Worm (Caenorhabditis elegans) whole organism, L2 larva: ENCODE data around the gene C13B9.2.

Source experiments
- C34F6.9 ChIP-seq: fragments of 150-350 bp; optimal IDR thresholded peaks from 2 replicates; lab custom pipeline; 2014; ENCODE audit warnings: missing biosample characterization, missing genetic modification characterization
- F13H6.1 ChIP-seq: sonication (generic microtip); optimal IDR thresholded peaks from 2 replicates; lab custom pipeline; 2016; ENCODE audit warnings: missing genetic modification characterization, missing compliant biosample characterization
- R02D3.7 ChIP-seq: fragments of 150-350 bp; optimal IDR thresholded peaks from 2 replicates; lab custom pipeline; 2014; ENCODE audit warnings: missing biosample characterization, missing genetic modification characterization
- Y55F3AM.14 ChIP-seq: fragments of 200-800 bp; sonication (Bioruptor generic); optimal IDR thresholded peaks from 2 replicates; lab custom pipeline; 2018; ENCODE audit warnings: mild to moderate bottlenecking, missing genetic modification characterization, missing compliant biosample characterization
- ZK546.5 ChIP-seq: sonication (generic microtip); optimal IDR thresholded peaks from 2 replicates; lab custom pipeline; 2017; ENCODE audit warnings: missing biosample characterization, missing genetic modification characterization
- aly-2 ChIP-seq: fragments of 150-350 bp; optimal IDR thresholded peaks from 2 replicates; lab custom pipeline; 2014; ENCODE audit warnings: missing biosample characterization, missing genetic modification characterization
- ama-1 ChIP-seq: fragments of 150-350 bp; optimal IDR thresholded peaks from 2 replicates; lab custom pipeline; 2018; ENCODE audit warnings: inconsistent platforms
- ceh-16 ChIP-seq: fragments of 150-350 bp; optimal IDR thresholded peaks from 2 replicates; lab custom pipeline; 2014; ENCODE audit warnings: missing biosample characterization, missing genetic modification characterization
- ceh-82 ChIP-seq: fragments of 150-350 bp; optimal IDR thresholded peaks from 2 replicates; lab custom pipeline; 2014; ENCODE audit warnings: missing biosample characterization, missing genetic modification characterization
- crh-2 ChIP-seq: sonication (generic microtip); optimal IDR thresholded peaks from 2 replicates; lab custom pipeline; 2017; ENCODE audit warnings: missing biosample characterization, missing genetic modification characterization
- dmd-4 ChIP-seq: sonication (generic microtip); optimal IDR thresholded peaks from 2 replicates; lab custom pipeline; 2017; ENCODE audit warnings: missing biosample characterization, missing genetic modification characterization
- egl-27 ChIP-seq: sonication (generic microtip); optimal IDR thresholded peaks from 3 replicates; lab custom pipeline; 2017; ENCODE audit warnings: missing biosample characterization, missing genetic modification reagents, missing genetic modification characterization
- elt-1 ChIP-seq: fragments of 150-350 bp; optimal IDR thresholded peaks from 2 replicates; lab custom pipeline; 2014; ENCODE audit warnings: missing biosample characterization, missing genetic modification characterization
- elt-3 ChIP-seq: sonication (generic microtip); optimal IDR thresholded peaks from 2 replicates; lab custom pipeline; 2017; ENCODE audit warnings: missing biosample characterization, missing genetic modification characterization
- fos-1 ChIP-seq: fragments of 150-350 bp; optimal IDR thresholded peaks from 2 replicates; lab custom pipeline; 2014; ENCODE audit warnings: missing biosample characterization, missing genetic modification characterization
- gmeb-1 ChIP-seq: fragments of 150-350 bp; optimal IDR thresholded peaks from 2 replicates; lab custom pipeline; 2014; ENCODE audit warnings: missing biosample characterization, missing genetic modification characterization
- lin-11 ChIP-seq: fragments of 150-350 bp; sonication (generic microtip); optimal IDR thresholded peaks from 2 replicates; lab custom pipeline; 2014; ENCODE audit warnings: missing biosample characterization, missing genetic modification characterization, inconsistent platforms, mixed read lengths
- lin-13 ChIP-seq: fragments of 150-350 bp; optimal IDR thresholded peaks from 2 replicates; lab custom pipeline; 2014; ENCODE audit warnings: missing biosample characterization, missing genetic modification reagents, missing genetic modification characterization
- lsy-2 ChIP-seq, 2 experiments: fragments of 150-350 bp in 1 of 2; sonication (generic microtip) in 1 of 2; optimal IDR thresholded peaks; 2 replicates each; lab custom pipeline; 2014 to 2017; ENCODE audit warnings: missing biosample characterization in 2 of 2, missing genetic modification characterization in 2 of 2
- mab-5 ChIP-seq: fragments of 150-350 bp; optimal IDR thresholded peaks from 2 replicates; lab custom pipeline; 2014; ENCODE audit warnings: missing biosample characterization, missing genetic modification characterization
- mbf-1 ChIP-seq: sonication (generic microtip); optimal IDR thresholded peaks from 2 replicates; lab custom pipeline; 2017; ENCODE audit warnings: missing biosample characterization, missing genetic modification characterization
- nhr-10 ChIP-seq: sonication (generic microtip); optimal IDR thresholded peaks from 2 replicates; lab custom pipeline; 2017; ENCODE audit warnings: missing biosample characterization, missing genetic modification characterization
- nhr-12 ChIP-seq: fragments of 150-350 bp; optimal IDR thresholded peaks from 2 replicates; lab custom pipeline; 2014; ENCODE audit warnings: missing biosample characterization, missing genetic modification characterization
- nhr-129 ChIP-seq: fragments of 150-350 bp; optimal IDR thresholded peaks from 2 replicates; lab custom pipeline; 2014; ENCODE audit warnings: missing biosample characterization, missing genetic modification characterization
- nhr-21 ChIP-seq: fragments of 150-350 bp; optimal IDR thresholded peaks from 2 replicates; lab custom pipeline; 2014; ENCODE audit warnings: missing biosample characterization, missing genetic modification characterization
- nhr-23 ChIP-seq: fragments of 150-350 bp; optimal IDR thresholded peaks from 2 replicates; lab custom pipeline; 2014; ENCODE audit warnings: missing biosample characterization, missing genetic modification reagents, missing genetic modification characterization
- nhr-237 ChIP-seq: fragments of 150-350 bp; optimal IDR thresholded peaks from 2 replicates; lab custom pipeline; 2014; ENCODE audit warnings: missing biosample characterization, missing genetic modification characterization
- nhr-25 ChIP-seq: fragments of 150-350 bp; sonication (generic microtip); optimal IDR thresholded peaks from 3 replicates; lab custom pipeline; 2014; ENCODE audit warnings: missing biosample characterization, missing genetic modification characterization
- nhr-6 ChIP-seq: fragments of 150-350 bp; optimal IDR thresholded peaks from 2 replicates; lab custom pipeline; 2014; ENCODE audit warnings: missing biosample characterization, missing genetic modification characterization
- nhr-77 ChIP-seq: fragments of 150-350 bp; optimal IDR thresholded peaks from 2 replicates; lab custom pipeline; 2014; ENCODE audit warnings: missing biosample characterization, missing genetic modification characterization
- peb-1 ChIP-seq: fragments of 150-350 bp; optimal IDR thresholded peaks from 2 replicates; lab custom pipeline; 2014; ENCODE audit warnings: missing biosample characterization, missing genetic modification characterization
- sem-4 ChIP-seq: fragments of 150-350 bp; optimal IDR thresholded peaks from 2 replicates; lab custom pipeline; 2014; ENCODE audit warnings: missing biosample characterization, missing genetic modification reagents, missing genetic modification characterization
- skn-1 ChIP-seq: sonication (generic microtip); optimal IDR thresholded peaks from 2 replicates; lab custom pipeline; 2017; ENCODE audit warnings: missing biosample characterization, missing genetic modification characterization
- sma-3 ChIP-seq: sonication (generic microtip); optimal IDR thresholded peaks from 2 replicates; lab custom pipeline; 2016; ENCODE audit warnings: missing genetic modification reagents, missing genetic modification characterization, missing compliant biosample characterization
- sma-9 ChIP-seq, 2 experiments: fragments of 150-350 bp in 1 of 2; sonication (generic microtip) in 1 of 2; optimal IDR thresholded peaks; 2 replicates each; lab custom pipeline; 2014 to 2016; ENCODE audit warnings: missing genetic modification characterization in 2 of 2, mild to moderate bottlenecking in 1 of 2, missing biosample characterization in 1 of 2, missing compliant biosample characterization in 1 of 2, missing genetic modification reagents in 1 of 2, moderate library complexity in 1 of 2
- snpc-4 ChIP-seq: fragments of 150-350 bp; optimal IDR thresholded peaks from 2 replicates; lab custom pipeline; 2014; ENCODE audit warnings: missing biosample characterization, missing genetic modification characterization
- unc-39 ChIP-seq: fragments of 150-350 bp; optimal IDR thresholded peaks from 2 replicates; lab custom pipeline; 2014; ENCODE audit warnings: missing biosample characterization, missing genetic modification characterization
- unc-55 ChIP-seq: fragments of 150-350 bp; sonication (generic microtip); optimal IDR thresholded peaks from 3 replicates; lab custom pipeline; 2014; ENCODE audit warnings: missing biosample characterization, missing genetic modification reagents, missing genetic modification characterization
- unc-62 ChIP-seq: fragments of 150-350 bp; optimal IDR thresholded peaks from 2 replicates; lab custom pipeline; 2014; ENCODE audit warnings: missing biosample characterization, missing genetic modification reagents, missing genetic modification characterization
- ztf-11 ChIP-seq: sonication (generic microtip); optimal IDR thresholded peaks from 2 replicates; lab custom pipeline; 2017; ENCODE audit warnings: missing biosample characterization, missing genetic modification characterization

C13B9.2 gene

DNA sequence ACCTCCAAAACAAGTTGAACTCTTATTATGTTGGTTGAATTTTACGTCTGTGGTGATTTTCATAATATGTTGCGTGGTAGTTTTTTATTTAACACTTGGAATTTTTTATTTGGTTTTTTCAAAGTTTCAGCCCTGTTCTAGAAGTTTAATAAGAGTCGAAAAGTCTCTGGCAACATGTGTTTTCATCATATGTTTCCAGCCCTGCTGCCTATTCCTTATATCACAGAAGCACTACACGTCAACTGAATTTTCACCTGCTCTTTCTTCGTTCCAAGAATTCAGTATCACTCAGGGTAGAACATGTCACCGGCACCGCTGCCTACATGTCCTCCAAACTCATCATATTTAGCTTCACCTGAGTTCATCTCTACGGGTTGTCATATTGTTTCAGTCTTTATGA is 9.5 kb upstream of the C13B9.2 start, which contains the start of gene srh-40:
TSS of gene srh-40 (plus strand) at position 301 of the 400 bp plus-strand sequence.
- TF ChIP-seq snpc-4, result no peak
- TF ChIP-seq, all 48 proteins: peak for 0

- TF ChIP-seq dmd-4 (tag; lab: Kevin White, UChicago) (no peak), fos-1 (tag; lab: Kevin White, UChicago) (peak; percentile 62), nhr-129 (tag; lab: Kevin White, UChicago) (peak; percentile 32), sma-9 (GFP tag; optimal IDR thresholded peaks at IDR 0.05; lab: Kevin White, UChicago) (peak; percentile 20), sma-9 (tag; optimal IDR thresholded peaks at IDR 0.05; lab: Kevin White, UChicago) (no peak), nhr-25 (tag; lab: Kevin White, UChicago) (no peak), elt-3 (tag; lab: Kevin White, UChicago) (no peak), Y55F3AM.14 (GFP tag; lab: Kevin White, UChicago) (no peak), crh-2 (tag; lab: Kevin White, UChicago) (peak; percentile 14), skn-1 (peak; percentile 82), F13H6.1 (tag; lab: Kevin White, UChicago) (no peak), unc-62 (GFP tag; lab: Kevin White, UChicago) (no peak)
Observed at ce11 chrIII:6612282-6612681, 7.8 kb upstream of the C13B9.2 start, which contains the start of gene ctsa-4.2. Gene ctsa-4.2 (plus strand): TSS chrIII:6612528.

DNA sequence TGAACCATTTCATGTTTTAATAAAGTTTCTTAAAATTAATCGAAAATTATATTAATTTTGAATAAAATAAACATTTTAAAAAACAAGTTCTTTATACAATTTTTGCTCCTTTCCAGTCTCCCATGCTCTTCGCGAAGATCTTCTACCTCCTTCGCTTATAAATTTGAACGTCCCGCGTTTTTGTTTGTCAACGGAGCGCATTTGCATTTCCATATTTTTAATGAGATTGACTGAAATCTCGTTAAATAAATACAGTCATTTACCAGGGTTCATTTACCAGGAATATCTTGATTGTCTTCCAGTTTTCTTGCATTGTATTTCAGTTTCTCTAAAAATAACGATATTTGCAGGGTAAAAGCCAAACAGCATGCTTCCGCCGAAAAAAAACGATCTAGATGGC is 5.0 kb upstream of the C13B9.2 start, which contains the start of gene cmtr-2:
TSS of gene cmtr-2 (plus strand) at position 351 of the 400 bp plus-strand sequence.
- TF ChIP-seq sma-9 (GFP tag; optimal IDR thresholded peaks at IDR 0.05; lab: Kevin White, UChicago) (peak; percentile 28), sma-9 (tag; optimal IDR thresholded peaks at IDR 0.05; lab: Kevin White, UChicago) (no peak), unc-55 (peak; percentile 81), nhr-77 (tag; lab: Kevin White, UChicago) (no peak), fos-1 (tag; lab: Kevin White, UChicago) (peak; percentile 27), mab-5 (tag; lab: Kevin White, UChicago) (peak; percentile 13), lin-13 (GFP tag; lab: Kevin White, UChicago) (peak; percentile 38), unc-62 (GFP tag; lab: Kevin White, UChicago) (no peak), egl-27 (tag; lab: Kevin White, UChicago) (no peak), C34F6.9 (peak; percentile 68), crh-2 (tag; lab: Kevin White, UChicago) (peak; percentile 51), nhr-21 (tag; lab: Kevin White, UChicago) (peak; percentile 7), nhr-12 (tag; lab: Kevin White, UChicago) (no peak), skn-1 (no peak), ceh-82 (no peak), gmeb-1 (peak; percentile 96), nhr-129 (tag; lab: Kevin White, UChicago) (peak; percentile 26), lsy-2 (tag; optimal IDR thresholded peaks at IDR 0.05; lab: Kevin White, UChicago) (peak; percentile 23 to 77)

DNA sequence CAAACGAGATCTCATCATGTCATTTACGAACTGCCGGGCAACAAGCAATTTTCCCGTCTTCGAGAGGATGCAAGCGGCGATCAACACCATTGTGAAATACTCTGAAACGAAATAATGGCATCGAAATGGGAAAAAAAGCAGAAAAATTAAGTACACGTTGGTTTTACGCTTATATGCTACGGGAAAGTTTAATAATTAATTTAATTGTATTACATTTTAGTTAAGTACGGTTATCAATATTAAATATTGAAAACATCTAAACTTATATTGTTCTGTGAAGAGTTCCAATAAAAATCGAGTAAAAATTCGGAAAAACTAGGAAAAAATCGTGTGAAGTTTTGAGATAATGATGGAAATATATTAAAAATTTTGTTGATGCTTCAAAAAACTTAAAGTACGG is 4.8 kb downstream of the C13B9.2 start, which contains the start of gene copd-1:
TSS of gene copd-1 (minus strand) at position 101 of the 400 bp plus-strand sequence.
- no peak for TF ChIP-seq fos-1 (tag; lab: Kevin White, UChicago)
- no peak for TF ChIP-seq ztf-11 (tag; lab: Kevin White, UChicago)
- TF ChIP-seq skn-1, result no peak
- TF ChIP-seq peb-1 (tag; lab: Kevin White, UChicago), result no peak
- no peak for TF ChIP-seq aly-2
- TF ChIP-seq sem-4 (tag; lab: Kevin White, UChicago), result no peak
- TF ChIP-seq nhr-237 (tag; lab: Kevin White, UChicago), result no peak
- TF ChIP-seq elt-3 (tag; lab: Kevin White, UChicago), result no peak
- no peak for TF ChIP-seq lin-11 (tag; lab: Kevin White, UChicago)
- no peak for TF ChIP-seq nhr-21 (tag; lab: Kevin White, UChicago)

ce11 chrIII:6625317-6625716 is 5.3 kb downstream of the C13B9.2 start:
- TF ChIP-seq sma-9 (GFP tag; optimal IDR thresholded peaks at IDR 0.05; lab: Kevin White, UChicago) (peak; percentile 9), sma-9 (tag; optimal IDR thresholded peaks at IDR 0.05; lab: Kevin White, UChicago) (no peak), fos-1 (tag; lab: Kevin White, UChicago) (peak; percentile 13), elt-3 (tag; lab: Kevin White, UChicago) (no peak), sma-3 (GFP tag; lab: Kevin White, UChicago) (peak; percentile 5), nhr-10 (tag; lab: Kevin White, UChicago) (no peak), elt-1 (no peak), snpc-4 (no peak), unc-39 (tag; lab: Kevin White, UChicago) (no peak), ceh-82 (no peak), crh-2 (tag; lab: Kevin White, UChicago) (peak; percentile 99), mab-5 (tag; lab: Kevin White, UChicago) (no peak), unc-62 (GFP tag; lab: Kevin White, UChicago) (no peak), ztf-11 (tag; lab: Kevin White, UChicago) (no peak), unc-55 (peak; percentile 75), gmeb-1 (no peak), aly-2 (no peak), lin-11 (tag; lab: Kevin White, UChicago) (peak; percentile 27), lin-13 (GFP tag; lab: Kevin White, UChicago) (peak; percentile 6), egl-27 (tag; lab: Kevin White, UChicago) (no peak), dmd-4 (tag; lab: Kevin White, UChicago) (no peak), mbf-1 (tag; lab: Kevin White, UChicago) (no peak), C34F6.9 (peak; percentile 68), nhr-237 (tag; lab: Kevin White, UChicago) (no peak), ama-1 (lab: Kevin White, UChicago) (no peak), sem-4 (tag; lab: Kevin White, UChicago) (no peak), skn-1 (no peak), R02D3.7 (tag; lab: Kevin White, UChicago) (no peak), nhr-25 (tag; lab: Kevin White, UChicago) (peak; percentile 10), nhr-6 (tag; lab: Kevin White, UChicago) (no peak), ZK546.5 (tag; lab: Kevin White, UChicago) (no peak), nhr-23 (tag; lab: Kevin White, UChicago) (no peak), ceh-16 (no peak)
